Worm (Caenorhabditis elegans): ENCODE data around the gene sfxn-1.4.
A peak's percentile ranks its signal among the peaks of the same experiment; 100 is the strongest.

The sfxn-1.4 gene

DNA sequence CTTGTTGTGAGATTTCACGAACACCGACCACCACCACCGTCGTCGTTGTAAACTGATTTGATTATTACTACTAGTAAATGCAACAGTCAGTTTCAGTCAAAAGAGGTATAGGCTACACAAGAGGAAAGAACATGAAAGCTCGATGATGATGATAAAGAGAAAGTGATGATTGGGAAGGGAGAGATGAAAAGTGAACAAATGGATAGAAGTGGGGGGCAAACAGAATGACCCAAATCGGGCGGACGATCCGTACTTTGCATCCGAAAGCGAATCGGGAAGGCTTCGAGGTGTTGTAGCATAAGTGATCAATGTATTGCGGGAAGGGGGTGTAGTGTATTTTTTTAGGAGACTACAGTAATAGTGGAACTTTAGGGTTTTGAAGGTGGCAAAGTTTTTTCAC lies 29.7 kb upstream of the sfxn-1.4 start:
- TF ChIP-seq fkh-2 (tag; optimal IDR thresholded peaks at IDR 0.05) (no peak), nfya-1 (tag; optimal IDR thresholded peaks at IDR 0.05; ENCODE audit: insufficient read depth) (no peak), egl-27 (tag; optimal IDR thresholded peaks at IDR 0.05) (no peak)

DNA sequence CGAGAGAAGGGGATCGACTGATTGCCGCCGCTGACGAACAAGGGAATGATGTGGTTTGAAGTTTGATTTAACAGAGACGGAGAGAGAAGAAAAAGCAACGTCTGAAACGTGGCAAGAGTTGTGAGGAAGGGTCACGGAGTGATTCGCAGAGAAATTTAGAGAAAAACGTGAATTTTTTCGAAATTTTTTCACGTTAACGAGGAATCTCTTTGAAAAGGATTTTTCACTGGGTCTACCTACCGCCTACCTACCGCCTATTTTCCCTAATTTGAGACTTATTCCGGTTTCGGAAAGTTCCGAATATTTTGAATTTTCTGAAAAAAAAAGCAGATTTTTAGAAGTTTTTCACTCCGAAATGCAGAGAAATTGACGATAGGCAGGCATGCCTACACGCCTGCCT lies 28.4 kb upstream of the sfxn-1.4 start, which contains the start of gene fcmt-1:
fcmt-1 (minus strand) TSS at position 101 of the 400 bp plus-strand sequence.
- TF ChIP-seq egl-5 (tag; optimal IDR thresholded peaks at IDR 0.05) (no peak), nfya-1 (tag; optimal IDR thresholded peaks at IDR 0.05; ENCODE audit: insufficient read depth) (no peak), snpc-4 (tag; optimal IDR thresholded peaks at IDR 0.05) (no peak), nhr-25 (tag; optimal IDR thresholded peaks at IDR 0.05) (no peak), fos-1 (tag; optimal IDR thresholded peaks at IDR 0.05) (no peak), unc-39 (tag; optimal IDR thresholded peaks at IDR 0.05) (no peak)

DNA sequence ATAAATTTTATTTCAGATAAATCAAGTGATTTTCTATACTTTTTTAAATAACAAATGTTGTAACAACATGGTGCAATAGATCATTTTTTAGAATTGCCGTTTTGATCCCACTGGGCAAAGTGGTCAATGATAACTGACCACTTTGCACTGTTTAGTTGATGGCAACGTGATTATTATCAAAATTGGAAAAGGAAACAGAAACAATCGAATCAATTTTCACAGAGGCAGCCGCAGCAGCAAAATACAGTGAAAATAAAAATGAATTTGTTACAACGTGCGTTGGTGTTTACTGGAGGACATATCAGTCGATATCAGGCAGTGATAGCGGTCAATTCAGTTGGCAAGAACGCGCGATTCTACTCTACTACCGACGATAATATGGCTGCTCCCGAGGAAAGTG lies 24.8 kb upstream of the sfxn-1.4 start, which contains the start of gene VF13D12L.3:
VF13D12L.3 (plus strand) TSS at position 223 of the 400 bp plus-strand sequence.
- peak; percentile 5 for TF ChIP-seq elt-2 (tag; optimal IDR thresholded peaks at IDR 0.05)
- TF ChIP-seq nhr-25 (tag; optimal IDR thresholded peaks at IDR 0.05), result no peak
- TF ChIP-seq pqm-1 (tag; optimal IDR thresholded peaks at IDR 0.05), result peak; percentile 45
- peak; percentile 42 for TF ChIP-seq nhr-76 (tag; optimal IDR thresholded peaks at IDR 0.05)

DNA sequence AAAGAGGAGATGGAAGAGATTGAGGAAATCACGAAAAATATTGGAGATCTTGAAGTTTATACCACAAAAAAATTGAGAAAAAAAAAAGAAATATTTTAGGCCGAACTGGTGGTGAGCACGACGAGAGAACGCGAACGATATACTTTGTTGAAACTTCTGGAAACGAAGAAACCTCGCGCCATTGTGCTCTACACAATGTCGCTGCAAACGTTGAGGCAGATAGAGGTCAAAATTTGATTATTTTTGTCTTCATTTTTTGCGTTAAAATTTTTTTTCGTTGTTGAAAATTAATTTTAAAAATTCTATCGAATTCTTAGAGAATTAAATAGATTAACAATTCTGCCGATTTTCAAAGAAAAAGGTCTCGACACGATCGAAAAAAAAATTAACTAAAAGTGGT lies 19.6 kb upstream of the sfxn-1.4 start:
- TF ChIP-seq nhr-43 (tag; optimal IDR thresholded peaks at IDR 0.05; ENCODE audit: poor library complexity, severe bottlenecking) (no peak), nfya-1 (tag; optimal IDR thresholded peaks at IDR 0.05; ENCODE audit: insufficient read depth) (no peak), zag-1 (tag; optimal IDR thresholded peaks at IDR 0.05) (no peak), lin-15B (tag; optimal IDR thresholded peaks at IDR 0.05) (no peak), nhr-12 (tag; optimal IDR thresholded peaks at IDR 0.05) (no peak), mdl-1 (tag; optimal IDR thresholded peaks at IDR 0.05) (no peak), aly-2 (tag; optimal IDR thresholded peaks at IDR 0.05) (no peak), fkh-2 (tag; optimal IDR thresholded peaks at IDR 0.05) (no peak), pqm-1 (tag; optimal IDR thresholded peaks at IDR 0.05) (no peak), mml-1 (tag; optimal IDR thresholded peaks at IDR 0.05) (no peak), eor-1 (tag; optimal IDR thresholded peaks at IDR 0.05) (no peak)

DNA sequence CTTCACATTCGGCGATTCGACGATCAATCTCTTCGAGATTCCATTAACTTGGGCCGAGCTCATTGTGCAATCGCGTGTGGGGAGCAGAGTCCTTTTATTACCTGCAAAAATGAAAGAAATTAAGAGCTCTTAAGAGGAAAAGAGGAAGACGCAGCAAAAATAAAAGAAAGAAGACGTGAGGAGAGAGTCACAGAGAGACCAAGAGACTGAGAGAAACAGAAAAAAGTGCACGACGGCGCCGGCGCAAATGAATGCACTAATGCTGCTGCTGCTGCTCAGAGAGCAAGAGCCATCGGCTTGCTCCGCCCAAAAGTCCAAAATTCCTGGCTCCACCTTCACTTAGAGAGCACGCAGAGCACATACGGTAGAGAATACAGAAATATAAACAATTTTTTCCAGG lies 19.2 kb upstream of the sfxn-1.4 start, which contains the start of gene inos-1:
inos-1 (minus strand) TSS at position 101 of the 400 bp plus-strand sequence.
- no peak for TF ChIP-seq fkh-2 (tag; optimal IDR thresholded peaks at IDR 0.05)
- TF ChIP-seq elt-2 (tag; optimal IDR thresholded peaks at IDR 0.05), result no peak
- no peak for TF ChIP-seq nhr-28 (tag; optimal IDR thresholded peaks at IDR 0.05)
- no peak for TF ChIP-seq ceh-9 (tag; optimal IDR thresholded peaks at IDR 0.05)
- TF ChIP-seq nhr-67 (tag; optimal IDR thresholded peaks at IDR 0.05), result no peak
- no peak for TF ChIP-seq pqm-1 (tag; optimal IDR thresholded peaks at IDR 0.05)
- no peak for TF ChIP-seq lin-39 (tag; optimal IDR thresholded peaks at IDR 0.05)
- no peak for TF ChIP-seq lsy-12 (tag; optimal IDR thresholded peaks at IDR 0.05)

DNA sequence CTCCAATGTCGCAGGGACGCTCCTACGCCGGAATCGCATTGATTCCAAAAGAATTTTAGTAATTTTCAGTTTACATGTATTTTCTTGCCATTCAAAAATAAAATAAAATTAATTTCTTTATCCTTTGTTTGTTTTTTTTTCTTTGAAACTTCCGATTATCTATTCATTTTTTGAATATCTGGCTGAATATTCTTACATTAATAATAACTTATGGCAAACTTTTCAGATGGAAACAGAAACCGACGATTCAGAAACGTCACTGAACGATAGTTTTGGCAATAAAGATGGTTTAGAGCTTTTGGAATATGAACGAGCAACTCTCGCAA lies 14.9 kb upstream of the sfxn-1.4 start, which contains the start of gene xpf-1:
xpf-1 (plus strand) TSS at position 227 of the 326 bp plus-strand sequence.
- no peak for TF ChIP-seq hmg-11 (tag; optimal IDR thresholded peaks at IDR 0.05)
- TF ChIP-seq daf-12 (tag; optimal IDR thresholded peaks at IDR 0.05), result no peak
- no peak for TF ChIP-seq ztf-11 (tag; optimal IDR thresholded peaks at IDR 0.05)
- TF ChIP-seq egl-5 (tag; optimal IDR thresholded peaks at IDR 0.05), result no peak
- no peak for TF ChIP-seq mdl-1 (tag; optimal IDR thresholded peaks at IDR 0.05)
- TF ChIP-seq snpc-4 (tag; optimal IDR thresholded peaks at IDR 0.05), result no peak
- no peak for TF ChIP-seq elt-2 (tag; optimal IDR thresholded peaks at IDR 0.05)
- no peak for TF ChIP-seq nhr-11 (tag; optimal IDR thresholded peaks at IDR 0.05)
- TF ChIP-seq fkh-2 (tag; optimal IDR thresholded peaks at IDR 0.05), result no peak
- TF ChIP-seq nhr-25 (tag; optimal IDR thresholded peaks at IDR 0.05), result no peak
- no peak for TF ChIP-seq aly-2 (tag; optimal IDR thresholded peaks at IDR 0.05)
- TF ChIP-seq nhr-77 (tag; optimal IDR thresholded peaks at IDR 0.05), result no peak
- TF ChIP-seq tbx-2 (tag; optimal IDR thresholded peaks at IDR 0.05), result no peak
